Worm (Caenorhabditis elegans) whole organism, L4/young adult: ENCODE measurements around the gene ZK218.1.

Experiments used
- dao-5 ChIP-seq: sonication (generic microtip); optimal IDR thresholded peaks from 2 replicates; lab custom pipeline; 2016; ENCODE audit warnings: missing genotype, missing genetic modification characterization, moderate library complexity, missing compliant biosample characterization
- him-1 ChIP-seq: sonication (generic microtip); optimal IDR thresholded peaks from 2 replicates; lab custom pipeline; 2016; ENCODE audit warnings: missing genotype, missing genetic modification reagents, missing genetic modification characterization, missing compliant biosample characterization

ce11 chrV:17059987-17060386 is 32.4 kb upstream of the ZK218.1 start, which contains the start of gene sri-66:
- TF ChIP-seq him-1 (no peak), dao-5 (no peak)
